Fruit fly (Drosophila melanogaster): ENCODE measurements around the gene ewg.
A peak's percentile ranks its signal among the peaks of the same experiment; 100 is the strongest.

The ewg gene

dm6 chrX:278370-279096, 985 bp downstream of the ewg start:
- TF ChIP-seq bab1 (GFP tag; optimal IDR thresholded peaks at IDR 0.05), result no peak
- TF ChIP-seq CG1620 (GFP tag; optimal IDR thresholded peaks at IDR 0.05), result peak; percentile 9
- TF ChIP-seq tj (GFP tag; optimal IDR thresholded peaks at IDR 0.05), result no peak
- no peak for TF ChIP-seq cic (GFP tag; optimal IDR thresholded peaks at IDR 0.05)
- TF ChIP-seq pad (GFP tag; optimal IDR thresholded peaks at IDR 0.05), result no peak
- no peak for TF ChIP-seq toe (GFP tag; optimal IDR thresholded peaks at IDR 0.05)
- TF ChIP-seq kay (GFP tag; ENCODE audit: borderline replicate concordance), result no peak
- TF ChIP-seq cnc (optimal IDR thresholded peaks at IDR 0.05), result no peak
- peak; percentile 92 for TF ChIP-seq ovo (GFP tag; optimal IDR thresholded peaks at IDR 0.05)
- TF ChIP-seq Clk (GFP tag; optimal IDR thresholded peaks at IDR 0.05), result no peak
- no peak for TF ChIP-seq CG14711 (tag; optimal IDR thresholded peaks at IDR 0.05)
- TF ChIP-seq CG7101 (tag; optimal IDR thresholded peaks at IDR 0.05), result peak; percentile 8

DNA sequence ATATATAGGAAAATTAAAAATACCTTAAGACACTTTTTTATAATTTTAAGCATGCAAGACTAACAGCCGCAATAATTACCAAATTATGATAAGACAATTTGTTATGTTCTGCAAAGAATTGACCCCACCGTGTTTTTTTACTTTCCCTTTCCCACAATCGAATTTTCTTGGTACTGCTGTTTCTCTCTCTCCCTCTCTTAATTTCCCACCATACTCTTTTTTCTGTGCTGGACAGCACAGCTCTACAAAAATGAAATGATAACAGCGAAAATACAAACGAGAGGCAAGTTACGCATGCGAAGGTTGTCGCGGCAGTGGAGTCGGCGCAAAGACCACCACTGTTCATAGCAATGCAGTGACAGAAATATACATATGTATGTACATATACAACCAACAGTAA, 1.6 kb downstream of the ewg start:
- TF ChIP-seq kay (GFP tag; ENCODE audit: borderline replicate concordance) (peak; percentile 56), Clk (GFP tag; optimal IDR thresholded peaks at IDR 0.05) (no peak)

DNA sequence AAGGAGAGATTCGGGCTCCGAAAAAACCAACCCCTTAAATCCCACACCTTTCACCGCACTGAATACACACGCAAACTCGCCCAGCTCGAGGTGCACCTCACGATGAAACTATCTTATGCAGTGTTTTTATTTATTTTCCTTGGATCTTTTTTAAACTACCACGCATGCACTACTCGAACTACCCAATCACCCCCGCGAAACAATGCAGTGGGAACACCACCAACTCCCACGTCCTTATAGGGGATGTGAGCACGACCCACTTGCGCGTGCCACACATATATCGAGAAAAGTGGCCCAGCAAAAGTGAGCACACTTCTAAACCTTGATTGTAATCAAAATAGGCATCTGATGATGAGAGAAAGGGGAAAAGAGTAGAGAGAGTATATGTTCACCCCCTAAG, 2.9 kb downstream of the ewg start:
- no peak for TF ChIP-seq CG11617 (GFP tag; optimal IDR thresholded peaks at IDR 0.05)
- TF ChIP-seq pad (GFP tag; optimal IDR thresholded peaks at IDR 0.05), result no peak
- no peak for TF ChIP-seq cnc (optimal IDR thresholded peaks at IDR 0.05)
- TF ChIP-seq Clk (GFP tag; optimal IDR thresholded peaks at IDR 0.05), result no peak
- no peak for TF ChIP-seq toe (GFP tag; optimal IDR thresholded peaks at IDR 0.05)
- TF ChIP-seq Hr96 (GFP tag; optimal IDR thresholded peaks at IDR 0.05), result no peak
- no peak for TF ChIP-seq tj (GFP tag; optimal IDR thresholded peaks at IDR 0.05)
- no peak for TF ChIP-seq Crg-1 (GFP tag; optimal IDR thresholded peaks at IDR 0.05)
- no peak for TF ChIP-seq Mnt (GFP tag; optimal IDR thresholded peaks at IDR 0.05)
- no peak for TF ChIP-seq CG14711 (tag; optimal IDR thresholded peaks at IDR 0.05)
- TF ChIP-seq CG12768 (GFP tag; optimal IDR thresholded peaks at IDR 0.05), result no peak
- no peak for TF ChIP-seq CG33017 (tag; optimal IDR thresholded peaks at IDR 0.05)
- TF ChIP-seq cic (GFP tag; optimal IDR thresholded peaks at IDR 0.05), result no peak
- TF ChIP-seq bab1 (GFP tag; optimal IDR thresholded peaks at IDR 0.05), result no peak
- no peak for TF ChIP-seq CG7101 (tag; optimal IDR thresholded peaks at IDR 0.05)
- no peak for TF ChIP-seq kay (GFP tag; ENCODE audit: borderline replicate concordance)
- TF ChIP-seq CG7045 (GFP tag; optimal IDR thresholded peaks at IDR 0.05), result no peak
- no peak for TF ChIP-seq ovo (GFP tag; optimal IDR thresholded peaks at IDR 0.05)

- TF ChIP-seq tj (GFP tag; optimal IDR thresholded peaks at IDR 0.05) (peak; percentile 25), CG7101 (tag; optimal IDR thresholded peaks at IDR 0.05) (no peak), Mnt (GFP tag; optimal IDR thresholded peaks at IDR 0.05) (no peak), CG33017 (tag; optimal IDR thresholded peaks at IDR 0.05) (no peak), cnc (optimal IDR thresholded peaks at IDR 0.05) (no peak), Clk (GFP tag; optimal IDR thresholded peaks at IDR 0.05) (no peak)
Measured at dm6 chrX:276065-276464, 3.5 kb downstream of the ewg start.

DNA sequence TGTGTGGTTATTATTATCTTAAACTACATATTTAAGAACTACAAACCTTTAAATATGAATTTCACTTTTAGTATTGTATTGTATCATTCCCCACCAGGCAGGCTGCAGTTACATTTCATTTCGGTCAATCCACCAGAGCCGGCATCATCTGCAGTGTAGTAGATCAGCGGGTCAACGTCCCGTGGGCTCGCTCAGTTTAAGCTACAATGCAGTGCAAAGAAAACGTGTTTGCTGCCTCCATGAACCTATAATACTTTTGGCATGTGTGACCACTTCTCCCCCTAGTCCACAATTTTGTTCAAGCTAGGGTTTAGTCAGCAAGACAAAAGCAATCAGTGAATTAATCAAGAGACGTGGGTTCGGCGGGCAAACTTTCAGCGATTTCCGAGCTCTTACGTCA, 11.5 kb downstream of the ewg start:
- no peak for TF ChIP-seq CG11617 (GFP tag; optimal IDR thresholded peaks at IDR 0.05)
- TF ChIP-seq tj (GFP tag; optimal IDR thresholded peaks at IDR 0.05), result no peak
- TF ChIP-seq kay (GFP tag; ENCODE audit: borderline replicate concordance), result no peak
- no peak for TF ChIP-seq toe (GFP tag; optimal IDR thresholded peaks at IDR 0.05)
- no peak for TF ChIP-seq CG33017 (tag; optimal IDR thresholded peaks at IDR 0.05)
- TF ChIP-seq cnc (optimal IDR thresholded peaks at IDR 0.05), result no peak
- no peak for TF ChIP-seq pad (GFP tag; optimal IDR thresholded peaks at IDR 0.05)
- no peak for TF ChIP-seq CG5204 (GFP tag; optimal IDR thresholded peaks at IDR 0.05)
- no peak for TF ChIP-seq Hr96 (GFP tag; optimal IDR thresholded peaks at IDR 0.05)
- TF ChIP-seq bab1 (GFP tag; optimal IDR thresholded peaks at IDR 0.05), result no peak
- TF ChIP-seq Crg-1 (GFP tag; optimal IDR thresholded peaks at IDR 0.05), result no peak
- no peak for TF ChIP-seq ovo (GFP tag; optimal IDR thresholded peaks at IDR 0.05)
- TF ChIP-seq CG7101 (tag; optimal IDR thresholded peaks at IDR 0.05), result no peak
- TF ChIP-seq CG1620 (GFP tag; optimal IDR thresholded peaks at IDR 0.05), result no peak
- no peak for TF ChIP-seq Clk (GFP tag; optimal IDR thresholded peaks at IDR 0.05)
- TF ChIP-seq CG12768 (GFP tag; optimal IDR thresholded peaks at IDR 0.05), result no peak
- TF ChIP-seq CG14711 (tag; optimal IDR thresholded peaks at IDR 0.05), result no peak
- no peak for TF ChIP-seq Mnt (GFP tag; optimal IDR thresholded peaks at IDR 0.05)
- TF ChIP-seq cic (GFP tag; optimal IDR thresholded peaks at IDR 0.05), result no peak

dm6 chrX:266978-267439, 12.5 kb downstream of the ewg start, which contains the start of gene CG13376:
CG13376 (minus strand) TSS chrX:267028.
- TF ChIP-seq Clk (GFP tag; optimal IDR thresholded peaks at IDR 0.05), result no peak
- TF ChIP-seq cnc (optimal IDR thresholded peaks at IDR 0.05), result no peak

dm6 chrX:265692-266091, 13.8 kb downstream of the ewg start:
- TF ChIP-seq CG7045 (GFP tag; optimal IDR thresholded peaks at IDR 0.05) (no peak), kay (GFP tag; ENCODE audit: borderline replicate concordance) (peak; percentile 70)

Measured in whole organism, adult.